Fruit fly (Drosophila melanogaster) whole organism, embryonic: Measurements from ENCODE around the gene Rpn12.

ENCODE experiments used
- Blimp-1 ChIP-seq: fragments of 200-800 bp; sonication (Bioruptor generic); optimal IDR thresholded peaks from 3 replicates; lab custom pipeline; 2018; ENCODE audit warnings: missing biosample characterization, missing genetic modification characterization, mild to moderate bottlenecking, moderate library complexity, missing genetic modification reagents
- CG11560 ChIP-seq: fragments of 200-800 bp; sonication (Bioruptor generic); IDR thresholded peaks from 3 replicates; pipeline ENCODE4 v1.3.6; 2022; ENCODE audit warnings: missing biosample characterization, missing genetic modification characterization
- CG13287 ChIP-seq: fragments of 200-800 bp; sonication (Bioruptor generic); IDR thresholded peaks from 2 replicates; pipeline ENCODE4 v1.3.6; 2022; ENCODE audit warnings: missing biosample characterization, missing genetic modification characterization; ENCODE audit not compliant: partially characterized antibody
- CG13424 ChIP-seq: fragments of 200-800 bp; sonication (Bioruptor generic); optimal IDR thresholded peaks from 2 replicates; lab custom pipeline; 2019; ENCODE audit warnings: missing biosample characterization, mild to moderate bottlenecking, missing genetic modification characterization, moderate library complexity
- CG14710 ChIP-seq: fragments of 200-800 bp; sonication (Bioruptor generic); optimal IDR thresholded peaks from 3 replicates; lab custom pipeline; 2019; ENCODE audit warnings: missing biosample characterization, mild to moderate bottlenecking, missing genetic modification characterization, moderate library complexity
- CG17186 ChIP-seq: fragments of 200-800 bp; sonication (Bioruptor generic); optimal IDR thresholded peaks from 3 replicates; lab custom pipeline; 2017; ENCODE audit warnings: missing biosample characterization, missing genetic modification reagents, missing genetic modification characterization
- CG17385 ChIP-seq: fragments of 200-800 bp; sonication (Bioruptor generic); optimal IDR thresholded peaks from 3 replicates; lab custom pipeline; 2018; ENCODE audit warnings: missing biosample characterization, mild to moderate bottlenecking, missing genetic modification characterization
- CG2129 ChIP-seq: fragments of 200-800 bp; sonication (Bioruptor generic); IDR thresholded peaks from 2 replicates; pipeline ENCODE4 v1.3.6; 2022; ENCODE audit warnings: missing biosample characterization, missing genetic modification characterization; ENCODE audit not compliant: partially characterized antibody
- CG2199 ChIP-seq: fragments of 200-800 bp; sonication (Bioruptor generic); IDR thresholded peaks from 3 replicates; pipeline ENCODE4 v1.3.6; 2022; ENCODE audit warnings: missing biosample characterization, missing genetic modification characterization
- CG2712 ChIP-seq: fragments of 200-800 bp; optimal IDR thresholded peaks from 3 replicates; lab custom pipeline; 2019; ENCODE audit warnings: missing biosample characterization, mild to moderate bottlenecking, missing genetic modification characterization, moderate library complexity
- CG34224 ChIP-seq: fragments of 200-800 bp; sonication (Bioruptor generic); IDR thresholded peaks from 3 replicates; pipeline ENCODE4 v1.3.6; 2022; ENCODE audit warnings: missing biosample characterization, missing genetic modification characterization; ENCODE audit not compliant: partially characterized antibody
- CG34422 ChIP-seq: fragments of 200-800 bp; sonication (Bioruptor generic); IDR thresholded peaks from 3 replicates; pipeline ENCODE4 v1.3.6; 2022; ENCODE audit warnings: missing biosample characterization, missing genetic modification characterization
- CG5953 ChIP-seq: fragments of 200-800 bp; sonication (Bioruptor generic); IDR thresholded peaks from 2 replicates; pipeline ENCODE4 v1.3.6; 2022; ENCODE audit warnings: missing biosample characterization, missing genetic modification characterization
- CG6175 ChIP-seq: fragments of 200-800 bp; sonication (Bioruptor generic); IDR thresholded peaks from 3 replicates; pipeline ENCODE4 v1.3.6; 2022; ENCODE audit warnings: missing biosample characterization, missing genetic modification characterization
- CG6791 ChIP-seq: fragments of 200-800 bp; sonication (Bioruptor generic); IDR thresholded peaks from 3 replicates; pipeline ENCODE4 v1.3.6; 2022; ENCODE audit warnings: missing biosample characterization, missing genetic modification characterization; ENCODE audit not compliant: partially characterized antibody
- CG7963 ChIP-seq: fragments of 200-800 bp; sonication (Bioruptor generic); IDR thresholded peaks from 3 replicates; pipeline ENCODE4 v1.3.6; 2022; ENCODE audit warnings: missing biosample characterization, missing genetic modification characterization; ENCODE audit not compliant: partially characterized antibody
- CG9797 ChIP-seq: fragments of 200-800 bp; sonication (Bioruptor generic); optimal IDR thresholded peaks from 3 replicates; lab custom pipeline; 2018; ENCODE audit warnings: missing biosample characterization, mild to moderate bottlenecking, missing genetic modification characterization
- CG9932 ChIP-seq: fragments of 200-800 bp; sonication (Bioruptor generic); IDR thresholded peaks from 2 replicates; pipeline ENCODE4 v1.3.6; 2022; ENCODE audit warnings: missing biosample characterization, missing genetic modification characterization
- CHES-1-like ChIP-seq: fragments of 200-800 bp; sonication (Bioruptor generic); optimal IDR thresholded peaks from 2 replicates; lab custom pipeline; 2016; ENCODE audit warnings: missing biosample characterization, missing genetic modification characterization
- CkIIα-i1 ChIP-seq: fragments of 200-800 bp; sonication (Bioruptor generic); IDR thresholded peaks from 2 replicates; pipeline ENCODE4 v1.3.6; 2022; ENCODE audit warnings: missing biosample characterization, missing genetic modification characterization
- Dll ChIP-seq: fragments of 200-800 bp; sonication (Bioruptor generic); IDR thresholded peaks from 4 replicates; pipeline ENCODE4 v1.3.6; 2022; ENCODE audit warnings: missing biosample characterization, missing genetic modification characterization; ENCODE audit not compliant: partially characterized antibody
- Elba2 ChIP-seq: fragments of 200-800 bp; sonication (Bioruptor generic); optimal IDR thresholded peaks from 3 replicates; lab custom pipeline; 2016; ENCODE audit warnings: missing biosample characterization, missing genetic modification characterization
- Ets97D ChIP-seq: fragments of 200-800 bp; sonication (Bioruptor generic); optimal IDR thresholded peaks from 3 replicates; lab custom pipeline; 2016; ENCODE audit warnings: missing biosample characterization, missing genetic modification characterization
- HmgZ ChIP-seq: fragments of 200-800 bp; sonication (Bioruptor generic); optimal IDR thresholded peaks from 2 replicates; lab custom pipeline; 2018; ENCODE audit warnings: missing biosample characterization, mild to moderate bottlenecking, missing genetic modification characterization
- Hr51 ChIP-seq, 2 experiments: fragments of 200-800 bp; sonication (Bioruptor generic); optimal IDR thresholded peaks; 2 replicates in 1 of 2; 3 replicates in 1 of 2; lab custom pipeline; 2016 to 2018; ENCODE audit warnings: missing biosample characterization in 2 of 2, missing genetic modification characterization in 2 of 2, mild to moderate bottlenecking in 1 of 2, moderate library complexity in 1 of 2
- Hsf ChIP-seq: fragments of 200-800 bp; sonication (Bioruptor generic); optimal IDR thresholded peaks from 3 replicates; lab custom pipeline; 2016; ENCODE audit warnings: missing biosample characterization, missing genetic modification characterization
- NC2α ChIP-seq: fragments of 200-800 bp; sonication (Bioruptor generic); optimal IDR thresholded peaks from 2 replicates; lab custom pipeline; 2016; ENCODE audit warnings: missing biosample characterization, missing genetic modification characterization
- Sin3A ChIP-seq: fragments of >200 bp; optimal IDR thresholded peaks from 2 replicates; lab custom pipeline; 2018
- Sry-δ ChIP-seq: fragments of 200-800 bp; sonication (Bioruptor generic); optimal IDR thresholded peaks from 2 replicates; lab custom pipeline; 2016; ENCODE audit warnings: missing biosample characterization, missing genetic modification characterization
- ac ChIP-seq: fragments of 200-800 bp; sonication (Bioruptor generic); optimal IDR thresholded peaks from 3 replicates; lab custom pipeline; 2017; ENCODE audit warnings: missing biosample characterization, mild to moderate bottlenecking, missing genetic modification characterization
- ap ChIP-seq: fragments of 200-800 bp; sonication (Bioruptor generic); IDR thresholded peaks from 2 replicates; pipeline ENCODE4 v1.3.6; 2022; ENCODE audit warnings: missing biosample characterization, missing genetic modification characterization
- ato ChIP-seq: fragments of 200-800 bp; sonication (Bioruptor generic); IDR thresholded peaks from 2 replicates; pipeline ENCODE4 v1.3.6; 2022; ENCODE audit warnings: missing biosample characterization, missing genetic modification characterization; ENCODE audit not compliant: partially characterized antibody
- bbx ChIP-seq: fragments of 200-800 bp; sonication (Bioruptor generic); IDR thresholded peaks from 2 replicates; pipeline ENCODE4 v1.3.6; 2022; ENCODE audit warnings: missing biosample characterization, missing genetic modification characterization; ENCODE audit not compliant: partially characterized antibody
- gce ChIP-seq: fragments of 200-800 bp; sonication (Bioruptor generic); IDR thresholded peaks from 3 replicates; pipeline ENCODE4 v1.3.6; 2022; ENCODE audit warnings: missing biosample characterization, missing genetic modification characterization
- gcm2 ChIP-seq: fragments of 200-800 bp; sonication (Bioruptor generic); optimal IDR thresholded peaks from 2 replicates; lab custom pipeline; 2016; ENCODE audit warnings: missing biosample characterization, missing genetic modification characterization
- gfzf ChIP-seq: fragments of 200-800 bp; sonication (Bioruptor generic); optimal IDR thresholded peaks from 2 replicates; lab custom pipeline; 2016; ENCODE audit warnings: missing biosample characterization, mild to moderate bottlenecking, missing genetic modification characterization, moderate library complexity
- grn ChIP-seq: fragments of 200-800 bp; sonication (Bioruptor generic); optimal IDR thresholded peaks from 3 replicates; lab custom pipeline; 2017; ENCODE audit warnings: missing biosample characterization, missing genetic modification characterization
- h ChIP-seq: fragments of >200 bp; optimal IDR thresholded peaks from 2 replicates; lab custom pipeline; 2017
- jing ChIP-seq: fragments of 200-800 bp; sonication (Bioruptor generic); optimal IDR thresholded peaks from 2 replicates; lab custom pipeline; 2018; ENCODE audit warnings: missing biosample characterization, mild to moderate bottlenecking, missing genetic modification characterization
- lmd ChIP-seq: fragments of 200-800 bp; sonication (Bioruptor generic); IDR thresholded peaks from 2 replicates; pipeline ENCODE4 v1.3.6; 2022; ENCODE audit warnings: missing biosample characterization, missing genetic modification characterization
- mam ChIP-seq: fragments of 200-800 bp; sonication (Bioruptor generic); optimal IDR thresholded peaks from 3 replicates; lab custom pipeline; 2016; ENCODE audit warnings: missing biosample characterization, missing genetic modification characterization
- nmo ChIP-seq: fragments of 200-800 bp; sonication (Bioruptor generic); optimal IDR thresholded peaks from 2 replicates; lab custom pipeline; 2018; ENCODE audit warnings: missing biosample characterization, mild to moderate bottlenecking, missing genetic modification characterization, moderate library complexity
- onecut ChIP-seq: fragments of 200-800 bp; sonication (Bioruptor generic); IDR thresholded peaks from 2 replicates; pipeline ENCODE4 v1.3.6; 2022; ENCODE audit warnings: missing biosample characterization, missing genetic modification characterization
- pb ChIP-seq: fragments of 200-800 bp; sonication (Bioruptor generic); optimal IDR thresholded peaks from 3 replicates; lab custom pipeline; 2016; ENCODE audit warnings: missing biosample characterization, missing genetic modification characterization
- prd ChIP-seq, 3 experiments: fragments of >200 bp in 2 of 3; fragments of 200-800 bp in 1 of 3; sonication (Bioruptor generic) in 1 of 3; optimal IDR thresholded peaks in 2 of 3; IDR thresholded peaks in 1 of 3; 2 replicates in 2 of 3; 3 replicates in 1 of 3; pipeline versions ENCODE4 v1.3.6 to Lab custom; 2017 to 2022; ENCODE audit warnings: missing biosample characterization in 1 of 3, missing genetic modification characterization in 1 of 3
- stwl ChIP-seq: fragments of 200-800 bp; sonication (Bioruptor generic); optimal IDR thresholded peaks from 3 replicates; lab custom pipeline; 2018; ENCODE audit warnings: missing biosample characterization, mild to moderate bottlenecking, missing genetic modification characterization, moderate library complexity
- tna ChIP-seq: fragments of 200-800 bp; sonication (Bioruptor generic); IDR thresholded peaks from 2 replicates; pipeline ENCODE4 v1.3.6; 2022; ENCODE audit warnings: missing biosample characterization, missing genetic modification characterization; ENCODE audit not compliant: partially characterized antibody
- zfh2 ChIP-seq: fragments of 200-800 bp; sonication (Bioruptor generic); optimal IDR thresholded peaks from 2 replicates; lab custom pipeline; 2016; ENCODE audit warnings: missing biosample characterization, missing genetic modification characterization

The Rpn12 gene

DNA sequence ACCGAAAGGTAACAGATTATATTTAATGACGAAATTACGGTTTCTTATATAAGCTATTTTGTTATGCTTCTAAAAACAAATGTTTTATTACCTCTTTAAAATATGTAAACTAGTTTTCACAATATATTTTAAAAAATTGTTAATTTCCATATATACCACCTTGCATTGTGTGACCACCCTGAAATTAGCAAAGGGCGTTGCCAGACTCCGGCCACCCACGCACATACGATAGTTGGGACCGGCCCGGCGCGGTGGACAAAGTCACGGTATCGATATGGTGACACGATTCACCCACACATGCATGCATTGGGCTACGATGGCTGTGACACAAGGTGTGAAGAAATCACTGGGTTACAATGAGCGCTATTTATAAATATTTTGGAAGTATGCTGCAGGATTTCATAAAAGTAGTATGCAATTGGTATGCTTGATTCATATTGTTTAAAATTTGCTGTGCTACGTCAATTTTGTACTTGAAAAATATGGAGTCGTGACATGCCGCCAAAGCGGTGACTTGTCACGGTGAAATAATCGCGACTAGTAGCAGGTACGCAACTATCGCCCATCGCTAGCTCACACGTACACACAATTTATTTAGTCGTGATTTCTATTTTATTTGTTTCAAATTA, 5.3 kb downstream of the Rpn12 start (continued):
- TF ChIP-seq NC2α (GFP tag; lab: Kevin White, UChicago) = no peak
- peak; percentile 66 for TF ChIP-seq Hsf (GFP tag; lab: Kevin White, UChicago)
- no peak for TF ChIP-seq gce (GFP tag; lab: Robert Waterston, UW)
- TF ChIP-seq pb (GFP tag; lab: Kevin White, UChicago) = peak; percentile 61
- peak; percentile 55 to 63 for TF ChIP-seq Hr51 (GFP tag; optimal IDR thresholded peaks at IDR 0.05; lab: Kevin White, UChicago)
- TF ChIP-seq ac (GFP tag; lab: Kevin White, UChicago) = no peak
- peak; percentile 57 for TF ChIP-seq onecut
- TF ChIP-seq CG17385 = peak; percentile 24
- TF ChIP-seq gcm2 (GFP tag; lab: Kevin White, UChicago) = no peak
- TF ChIP-seq CG6175 (GFP tag; lab: Robert Waterston, UW) = no peak
- no peak for TF ChIP-seq Blimp-1
- no peak for TF ChIP-seq h (lab: Kevin White, UChicago)
- 0 out of 2 replicates have a peak, but pooled peaks have one; percentile 40 for TF ChIP-seq CG5953
- TF ChIP-seq jing = no peak
- TF ChIP-seq lmd (GFP tag; lab: Robert Waterston, UW) = peak; percentile 55; the same call in 1 of the 2 replicates

DNA sequence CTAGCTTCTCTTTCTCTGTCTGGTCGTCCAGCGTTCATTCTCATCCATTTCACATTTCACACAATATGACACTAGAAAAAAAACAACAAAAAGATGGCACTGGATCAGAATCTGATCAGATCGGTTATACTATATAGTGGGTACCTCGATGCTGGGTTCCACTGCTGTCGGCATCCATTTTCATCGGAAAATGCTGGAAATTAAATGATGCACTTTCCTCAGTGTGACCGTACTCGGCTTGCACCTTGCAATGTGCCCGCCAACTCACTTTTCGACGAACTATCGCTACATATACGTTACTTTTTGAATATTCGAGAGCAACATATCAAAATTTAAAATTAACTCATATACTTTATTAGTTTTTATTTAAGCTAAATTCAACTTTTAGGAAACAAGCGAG, 8.0 kb downstream of the Rpn12 start, which contains the start of gene tra:
tra (minus strand) TSS at position 191 of the 400 bp plus-strand sequence.
- TF ChIP-seq CG13287 (GFP tag; lab: Robert Waterston, UW) (peak; percentile 74), HmgZ (peak; percentile 11), zfh2 (GFP tag; lab: Kevin White, UChicago) (no peak), Dll (GFP tag; lab: Robert Waterston, UW) (peak; percentile 72; the same call in 3 of the 4 replicates), CG34224 (GFP tag; lab: Robert Waterston, UW) (peak; percentile 36; the same call in 1 of the 3 replicates), CG13424 (tag; lab: Kevin White, UChicago) (no peak), CG2129 (GFP tag; lab: Robert Waterston, UW) (peak; percentile 28; the same call in 1 of the 2 replicates), bbx (peak; percentile 66), stwl (tag; lab: Kevin White, UChicago) (peak; percentile 64), CG2712 (tag; lab: Kevin White, UChicago) (peak; percentile 27), Elba2 (peak; percentile 73), CHES-1-like (GFP tag; lab: Kevin White, UChicago) (no peak), CG2199 (GFP tag; lab: Robert Waterston, UW) (no peak), CG9932 (GFP tag; lab: Robert Waterston, UW) (no peak), CG14710 (peak; percentile 66), nmo (GFP tag; lab: Kevin White, UChicago) (peak; percentile 12), gfzf (GFP tag; lab: Kevin White, UChicago) (peak; percentile 82), CG11560 (tag; lab: Robert Waterston, UW) (no peak), CG34422 (GFP tag; lab: Robert Waterston, UW) (no peak), ato (GFP tag; lab: Robert Waterston, UW) (peak; percentile 15; the same call in 1 of the 2 replicates), CkIIα-i1 (GFP tag; lab: Robert Waterston, UW) (no peak), CG17186 (peak; percentile 31), ap (GFP tag; lab: Robert Waterston, UW) (no peak), Ets97D (peak; percentile 33), grn (GFP tag; lab: Kevin White, UChicago) (no peak), Sin3A (lab: Kevin White, UChicago) (peak; percentile 42), mam (GFP tag; lab: Kevin White, UChicago) (no peak), CG7963 (no peak), prd (optimal IDR thresholded peaks at IDR 0.05; lab: Kevin White, UChicago) (no peak), prd (GFP tag; IDR thresholded peaks at IDR 0.05; lab: Robert Waterston, UW) (no peak), Sry-δ (GFP tag; lab: Kevin White, UChicago) (peak; percentile 67), CG9797 (peak; percentile 91), tna (GFP tag; lab: Robert Waterston, UW) (peak; percentile 50; the same call in 1 of the 2 replicates), CG6791 (peak; percentile 70)
